Fruit fly (Drosophila melanogaster): ENCODE data around the gene bbx.

The bbx gene

DNA sequence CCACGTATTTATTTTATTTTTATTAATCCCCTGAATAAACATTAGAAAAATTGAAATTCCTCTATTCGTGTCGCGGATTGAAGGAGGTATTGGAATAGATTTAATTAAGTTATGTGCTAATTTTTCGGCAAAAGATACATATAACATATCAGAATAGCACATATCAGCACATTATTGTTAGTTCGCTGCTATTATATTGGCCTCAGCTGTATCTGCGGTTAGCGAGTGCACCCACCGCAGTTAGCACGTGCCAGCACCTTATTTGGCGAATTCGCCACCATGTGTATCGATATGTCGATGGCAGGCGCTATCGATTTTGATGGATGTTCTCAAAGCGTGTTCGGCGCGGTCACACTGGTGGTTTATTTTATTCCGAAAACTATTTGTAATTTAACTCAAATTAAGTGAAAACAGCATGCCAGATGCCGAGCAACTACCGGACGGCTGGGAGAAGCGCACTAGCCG is 17.8 kb upstream of the bbx start, which contains the start of gene dod (continued):
- no peak for TF ChIP-seq dan (GFP tag; IDR thresholded peaks at IDR 0.05)
- no peak for TF ChIP-seq nau (GFP tag; optimal IDR thresholded peaks at IDR 0.05)
- TF ChIP-seq NC2α (GFP tag; optimal IDR thresholded peaks at IDR 0.05), result no peak
- no peak for TF ChIP-seq CG18476 (GFP tag; optimal IDR thresholded peaks at IDR 0.05)
- peak; percentile 37; the same call in 1 of the 4 replicates for TF ChIP-seq Gug (GFP tag; IDR thresholded peaks at IDR 0.05)
- no peak for TF ChIP-seq CG31224 (GFP tag; IDR thresholded peaks at IDR 0.05)
- TF ChIP-seq CG4820 (GFP tag; optimal IDR thresholded peaks at IDR 0.05), result no peak
- TF ChIP-seq CG9876 (GFP tag; optimal IDR thresholded peaks at IDR 0.05), result peak; percentile 22
- TF ChIP-seq vvl (GFP tag; IDR thresholded peaks at IDR 0.05), result peak; percentile 74
- TF ChIP-seq cas (GFP tag; IDR thresholded peaks at IDR 0.05), result 0 out of 2 replicates have a peak, but pooled peaks have one; percentile 42
- peak; percentile 35 for TF ChIP-seq CG9609 (GFP tag; optimal IDR thresholded peaks at IDR 0.05)
- TF ChIP-seq oc (tag; optimal IDR thresholded peaks at IDR 0.05), result no peak
- TF ChIP-seq da (GFP tag; optimal IDR thresholded peaks at IDR 0.05), result no peak
- TF ChIP-seq CG15601 (tag; optimal IDR thresholded peaks at IDR 0.05), result peak; percentile 49
- TF ChIP-seq CG12104 (GFP tag; optimal IDR thresholded peaks at IDR 0.05), result no peak
- TF ChIP-seq CG14667 (GFP tag; IDR thresholded peaks at IDR 0.05), result no peak
- no peak for TF ChIP-seq Doc2 (GFP tag; IDR thresholded peaks at IDR 0.05)
- peak; percentile 13 for TF ChIP-seq HHEX (GFP tag; optimal IDR thresholded peaks at IDR 0.05)
- no peak for TF ChIP-seq CG6813 (GFP tag; optimal IDR thresholded peaks at IDR 0.05)
- no peak for TF ChIP-seq cato (GFP tag; optimal IDR thresholded peaks at IDR 0.05; ENCODE audit: borderline replicate concordance)
- no peak for TF ChIP-seq CG16779 (GFP tag; IDR thresholded peaks at IDR 0.05)
- TF ChIP-seq Nf-YA (GFP tag; IDR thresholded peaks at IDR 0.05), result no peak
- peak; percentile 11 for TF ChIP-seq CG10979 (tag; optimal IDR thresholded peaks at IDR 0.05)
- TF ChIP-seq ash1 (GFP tag; optimal IDR thresholded peaks at IDR 0.05), result no peak
- TF ChIP-seq repo (GFP tag; optimal IDR thresholded peaks at IDR 0.05), result no peak
- TF ChIP-seq zen2 (GFP tag; IDR thresholded peaks at IDR 0.05; ENCODE audit: partially characterized antibody), result peak; percentile 53; the same call in 1 of the 3 replicates
- TF ChIP-seq ac (GFP tag; optimal IDR thresholded peaks at IDR 0.05), result no peak
- TF ChIP-seq CG12659 (GFP tag; optimal IDR thresholded peaks at IDR 0.05), result peak; percentile 83
- TF ChIP-seq CG8478 (optimal IDR thresholded peaks at IDR 0.05), result no peak
- TF ChIP-seq Antp (GFP tag; optimal IDR thresholded peaks at IDR 0.05), result peak; percentile 54
- TF ChIP-seq CG17612 (GFP tag; IDR thresholded peaks at IDR 0.05), result no peak
- TF ChIP-seq CG10543 (GFP tag; optimal IDR thresholded peaks at IDR 0.05), result no peak
- TF ChIP-seq CG1602 (GFP tag; optimal IDR thresholded peaks at IDR 0.05), result no peak
- peak; percentile 82 for TF ChIP-seq Dbx (GFP tag; IDR thresholded peaks at IDR 0.05)
- peak; percentile 46 for TF ChIP-seq jumu (GFP tag; optimal IDR thresholded peaks at IDR 0.05)
- TF ChIP-seq CG2678 (tag; optimal IDR thresholded peaks at IDR 0.05), result no peak
- peak; percentile 55 for TF ChIP-seq CG17186 (GFP tag; optimal IDR thresholded peaks at IDR 0.05)
- peak; percentile 60 for TF ChIP-seq Xbp1 (GFP tag; optimal IDR thresholded peaks at IDR 0.05)
- TF ChIP-seq dpn (GFP tag; optimal IDR thresholded peaks at IDR 0.05), result peak; percentile 44 to 52
- TF ChIP-seq wor (GFP tag; IDR thresholded peaks at IDR 0.05), result no peak
- no peak for TF ChIP-seq CG7271 (tag; optimal IDR thresholded peaks at IDR 0.05)
- TF ChIP-seq Gsc (GFP tag; IDR thresholded peaks at IDR 0.05), result no peak
- TF ChIP-seq grau (tag; optimal IDR thresholded peaks at IDR 0.05), result peak; percentile 60
- peak; percentile 63 for TF ChIP-seq CG12391 (tag; optimal IDR thresholded peaks at IDR 0.05)
- peak in 1 of 2 experiments; percentile 66 for TF ChIP-seq Eip74EF (GFP tag; optimal IDR thresholded peaks at IDR 0.05)
- peak; percentile 75 for TF ChIP-seq lilli (GFP tag; optimal IDR thresholded peaks at IDR 0.05)
- peak; percentile 65; the same call in 2 of the 3 replicates for TF ChIP-seq CG34224 (GFP tag; IDR thresholded peaks at IDR 0.05; ENCODE audit: partially characterized antibody)
- peak; percentile 46; the same call in 2 of the 3 replicates for TF ChIP-seq CG11695 (GFP tag; IDR thresholded peaks at IDR 0.05)
- peak; percentile 32 for TF ChIP-seq Dip3 (GFP tag; optimal IDR thresholded peaks at IDR 0.05)
- no peak for TF ChIP-seq scrt (GFP tag; optimal IDR thresholded peaks at IDR 0.05)
- TF ChIP-seq yki (optimal IDR thresholded peaks at IDR 0.05), result no peak
- no peak for TF ChIP-seq ap (GFP tag; IDR thresholded peaks at IDR 0.05)

All from whole organism, embryonic.